Worm (Caenorhabditis elegans) whole organism, young adult: Measurements from ENCODE around the gene nspb-12.

Experiments
- T07F8.4 ChIP-seq: sonication (generic microtip); optimal IDR thresholded peaks from 2 replicates; lab custom pipeline; 2016; ENCODE audit warnings: mild to moderate bottlenecking, missing genetic modification characterization, moderate library complexity, missing compliant biosample characterization
- ama-1 ChIP-seq, 3 experiments: fragments of 150-350 bp in 1 of 3; sonication (generic microtip) in 2 of 3; optimal IDR thresholded peaks; 2 replicates each; lab custom pipeline; 2014 to 2018; ENCODE audit warnings: missing biosample characterization in 2 of 3, missing genetic modification characterization in 2 of 3, missing genetic modification reagents in 2 of 3
- atf-7 ChIP-seq: sonication (generic microtip); optimal IDR thresholded peaks from 2 replicates; lab custom pipeline; 2017; ENCODE audit warnings: mild to moderate bottlenecking, missing genetic modification characterization, missing compliant biosample characterization
- pha-4 ChIP-seq: fragments of 150-350 bp; sonication (generic microtip); optimal IDR thresholded peaks from 2 replicates; lab custom pipeline; 2014; ENCODE audit warnings: missing biosample characterization, missing genetic modification reagents, missing genetic modification characterization
- tbp1 ChIP-seq: fragments of 200-800 bp; sonication (Bioruptor generic); optimal IDR thresholded peaks from 2 replicates; lab custom pipeline; 2018; ENCODE audit warnings: mild to moderate bottlenecking, missing genetic modification characterization, missing compliant biosample characterization

- TF ChIP-seq pha-4 (tag; lab: Kevin White, UChicago) (no peak), ama-1 (optimal IDR thresholded peaks at IDR 0.05; lab: Kevin White, UChicago) (no peak), ama-1 (GFP tag; optimal IDR thresholded peaks at IDR 0.05; lab: Kevin White, UChicago) (no peak), tbp1 (GFP tag; lab: Kevin White, UChicago) (peak; percentile 9), T07F8.4 (no peak), atf-7 (tag; lab: Kevin White, UChicago) (no peak)
These were observed 20.2 kb upstream of the nspb-12 start for ce11 chrIII:5588746-5589145.
